Fruit fly (Drosophila melanogaster): ENCODE measurements around the gene ovo.
A peak's percentile ranks its signal among the peaks of the same experiment; 100 is the strongest.

ovo gene

DNA sequence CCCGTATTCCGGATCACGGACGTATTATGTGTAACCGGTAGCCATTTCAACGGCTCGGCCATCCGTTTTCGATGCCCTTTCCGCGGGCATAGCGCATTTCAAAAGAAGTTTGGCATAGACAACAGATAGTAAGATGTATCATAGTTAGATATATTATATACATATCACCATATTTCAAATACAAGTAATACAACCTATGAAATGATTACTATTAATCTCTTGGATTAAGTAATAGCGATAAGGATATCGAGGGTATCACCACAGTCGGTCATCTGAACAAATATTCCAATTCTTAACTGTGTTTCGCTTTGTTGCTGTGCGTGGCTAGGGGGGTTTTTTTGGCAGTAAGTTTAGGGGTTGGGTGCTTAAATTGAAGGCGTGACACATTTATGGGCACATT lies 47.5 kb downstream of the ovo start (continued):
- TF ChIP-seq CG7556 (GFP tag; optimal IDR thresholded peaks at IDR 0.05) = peak; percentile 53
- peak; percentile 36 for TF ChIP-seq PHDP (tag; optimal IDR thresholded peaks at IDR 0.05)
- no peak for TF ChIP-seq gcm2 (GFP tag; optimal IDR thresholded peaks at IDR 0.05)
- TF ChIP-seq CG1602 (GFP tag; optimal IDR thresholded peaks at IDR 0.05) = no peak
- peak; percentile 37 for TF ChIP-seq Xbp1 (GFP tag; optimal IDR thresholded peaks at IDR 0.05)
- TF ChIP-seq CG4854 (GFP tag; optimal IDR thresholded peaks at IDR 0.05) = no peak
- TF ChIP-seq CG12391 (tag; optimal IDR thresholded peaks at IDR 0.05) = peak; percentile 50
- no peak for TF ChIP-seq CG3163 (GFP tag; optimal IDR thresholded peaks at IDR 0.05)
- no peak for TF ChIP-seq corto (GFP tag; optimal IDR thresholded peaks at IDR 0.05)
- peak; percentile 64 for TF ChIP-seq D19B (GFP tag; optimal IDR thresholded peaks at IDR 0.05)
- TF ChIP-seq CG9932 (GFP tag; IDR thresholded peaks at IDR 0.05) = no peak
- TF ChIP-seq vfl (GFP tag; optimal IDR thresholded peaks at IDR 0.05) = no peak
- no peak for TF ChIP-seq CG8478 (optimal IDR thresholded peaks at IDR 0.05)
- no peak for TF ChIP-seq D (optimal IDR thresholded peaks at IDR 0.05)
- TF ChIP-seq D (GFP tag; optimal IDR thresholded peaks at IDR 0.05) = no peak
- TF ChIP-seq gem (tag; optimal IDR thresholded peaks at IDR 0.05) = peak; percentile 66
- TF ChIP-seq Chrac-16 (GFP tag; optimal IDR thresholded peaks at IDR 0.05) = no peak
- peak; percentile 5; the same call in 1 of the 2 replicates for TF ChIP-seq sisA (GFP tag; IDR thresholded peaks at IDR 0.05)
- no peak for TF ChIP-seq sim (GFP tag; IDR thresholded peaks at IDR 0.05)
- no peak for TF ChIP-seq CG7963 (GFP tag; IDR thresholded peaks at IDR 0.05; ENCODE audit: partially characterized antibody)
- TF ChIP-seq CG9609 (GFP tag; optimal IDR thresholded peaks at IDR 0.05) = no peak
- TF ChIP-seq CG17912 (GFP tag; optimal IDR thresholded peaks at IDR 0.05) = no peak
- no peak for TF ChIP-seq jing (GFP tag; optimal IDR thresholded peaks at IDR 0.05)
- TF ChIP-seq maf-S (GFP tag; optimal IDR thresholded peaks at IDR 0.05) = no peak
- no peak for TF ChIP-seq knrl (GFP tag; IDR thresholded peaks at IDR 0.05; ENCODE audit: partially characterized antibody)
- TF ChIP-seq CG9876 (GFP tag; optimal IDR thresholded peaks at IDR 0.05) = no peak
- no peak for TF ChIP-seq CG8290 (GFP tag; optimal IDR thresholded peaks at IDR 0.05)
- TF ChIP-seq CG8290 (tag; optimal IDR thresholded peaks at IDR 0.05) = peak in 1 of 2 experiments; percentile 59
- no peak for TF ChIP-seq ewg (GFP tag; optimal IDR thresholded peaks at IDR 0.05)
- peak; percentile 31 for TF ChIP-seq CG12219 (GFP tag; optimal IDR thresholded peaks at IDR 0.05)
- TF ChIP-seq Sox102F (GFP tag; optimal IDR thresholded peaks at IDR 0.05) = peak; percentile 49
- no peak for TF ChIP-seq dan (GFP tag; IDR thresholded peaks at IDR 0.05)
- TF ChIP-seq sr (GFP tag; IDR thresholded peaks at IDR 0.05) = no peak
- TF ChIP-seq CG3407 (GFP tag; optimal IDR thresholded peaks at IDR 0.05) = no peak
- TF ChIP-seq Hr3 (GFP tag; optimal IDR thresholded peaks at IDR 0.05) = no peak
- no peak for TF ChIP-seq jigr1 (GFP tag; IDR thresholded peaks at IDR 0.05)
- no peak for TF ChIP-seq Ravus (GFP tag; IDR thresholded peaks at IDR 0.05)
- TF ChIP-seq CG33213 (GFP tag; optimal IDR thresholded peaks at IDR 0.05) = no peak
- TF ChIP-seq Oaz (GFP tag; IDR thresholded peaks at IDR 0.05) = no peak
- TF ChIP-seq CG12744 (GFP tag; optimal IDR thresholded peaks at IDR 0.05) = no peak
- no peak for TF ChIP-seq CG42726 (GFP tag; IDR thresholded peaks at IDR 0.05; ENCODE audit: partially characterized antibody)
- no peak for TF ChIP-seq CG6654 (GFP tag; optimal IDR thresholded peaks at IDR 0.05)
- peak; percentile 19 for TF ChIP-seq CG10366 (GFP tag; IDR thresholded peaks at IDR 0.05)
- TF ChIP-seq CG11085 (GFP tag; IDR thresholded peaks at IDR 0.05) = no peak
- no peak for TF ChIP-seq slou (GFP tag; optimal IDR thresholded peaks at IDR 0.05)
- TF ChIP-seq grn (GFP tag; optimal IDR thresholded peaks at IDR 0.05) = no peak
- TF ChIP-seq MESR4 (GFP tag; optimal IDR thresholded peaks at IDR 0.05) = no peak
- peak; percentile 25 for TF ChIP-seq dmrt11E (tag; optimal IDR thresholded peaks at IDR 0.05)
- no peak for TF ChIP-seq CG9797 (GFP tag; optimal IDR thresholded peaks at IDR 0.05)
- no peak for TF ChIP-seq CG11398 (GFP tag; optimal IDR thresholded peaks at IDR 0.05)
- peak; percentile 46; the same call in 1 of the 2 replicates for TF ChIP-seq Xrp1 (GFP tag; IDR thresholded peaks at IDR 0.05)
- TF ChIP-seq unc-4 (GFP tag; IDR thresholded peaks at IDR 0.05; ENCODE audit: partially characterized antibody) = no peak
- TF ChIP-seq cwo (GFP tag; optimal IDR thresholded peaks at IDR 0.05) = peak; percentile 35

Data from whole organism, embryonic.